Worm (Caenorhabditis elegans): Measurements from ENCODE around the gene C45G9.8.

The C45G9.8 gene

ce11 chrIII:5053541-5053940, at the start of gene C45G9.8:
Gene C45G9.8, minus strand, starts transcription at chrIII:5053641.
- TF ChIP-seq T22C8.4 (GFP tag; IDR thresholded peaks at IDR 0.05) (no peak), klf-2 (GFP tag; conservative IDR thresholded peaks at IDR 0.05) (no peak), tab-1 (GFP tag; IDR thresholded peaks at IDR 0.05) (no peak), med-1 (GFP tag; optimal IDR thresholded peaks at IDR 0.05; ENCODE audit: insufficient read depth) (no peak)

DNA sequence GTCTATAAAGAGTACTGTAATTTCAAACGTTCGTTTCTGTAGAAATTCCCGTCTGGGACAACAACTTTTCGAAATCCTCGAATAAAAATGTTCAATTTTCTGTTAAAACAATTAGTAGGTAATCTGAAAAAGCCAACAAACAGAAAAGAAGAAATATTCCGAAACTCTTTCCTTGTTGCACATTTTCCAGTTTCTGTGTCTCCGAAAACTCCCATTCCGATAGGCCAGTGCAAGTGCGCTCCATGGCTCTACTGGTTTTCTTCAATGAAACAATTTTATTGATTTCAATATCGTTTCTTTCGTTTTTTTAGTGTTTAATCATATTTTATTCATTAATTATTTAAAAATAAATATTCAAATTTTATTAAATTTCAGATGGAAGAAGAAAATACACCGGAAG, 49.2 kb upstream of the C45G9.8 start, which contains the start of gene F54D8.6:
TSS of gene F54D8.6 (plus strand) at position 370 of the 400 bp plus-strand sequence.
- no peak for TF ChIP-seq klf-2 (GFP tag; conservative IDR thresholded peaks at IDR 0.05)
- TF ChIP-seq ztf-29 (GFP tag; IDR thresholded peaks at IDR 0.05), result no peak
- TF ChIP-seq T22C8.4 (GFP tag; IDR thresholded peaks at IDR 0.05), result no peak
- TF ChIP-seq ztf-23 (GFP tag; IDR thresholded peaks at IDR 0.05), result no peak
- no peak for TF ChIP-seq cog-1 (tag; optimal IDR thresholded peaks at IDR 0.05)
- TF ChIP-seq flt-1 (GFP tag; IDR thresholded peaks at IDR 0.05), result no peak

DNA sequence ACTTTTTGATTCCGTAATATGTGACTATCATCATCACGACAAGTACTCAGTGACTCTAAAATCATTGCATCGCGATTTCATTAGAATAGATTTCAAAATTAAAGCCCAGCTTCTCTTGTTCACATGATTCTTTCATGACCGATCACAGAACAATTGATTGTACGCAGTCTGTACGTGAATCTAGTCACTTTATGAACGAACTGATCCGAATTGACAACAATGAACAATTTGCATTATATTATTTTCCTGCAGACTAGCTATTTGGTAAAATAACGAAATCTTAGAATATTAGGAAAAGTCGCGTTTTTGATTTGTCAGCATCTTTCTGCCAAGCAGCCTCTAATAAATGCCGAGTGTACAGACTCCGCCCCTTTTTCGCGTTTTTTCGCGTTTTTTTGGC, 46.1 kb upstream of the C45G9.8 start:
- TF ChIP-seq med-1 (GFP tag; optimal IDR thresholded peaks at IDR 0.05; ENCODE audit: insufficient read depth) (no peak), T22C8.4 (GFP tag; IDR thresholded peaks at IDR 0.05) (no peak), ref-1 (GFP tag; conservative IDR thresholded peaks at IDR 0.05) (no peak), ztf-23 (GFP tag; IDR thresholded peaks at IDR 0.05) (no peak), tab-1 (GFP tag; IDR thresholded peaks at IDR 0.05) (no peak), ztf-29 (GFP tag; IDR thresholded peaks at IDR 0.05) (no peak), cog-1 (tag; optimal IDR thresholded peaks at IDR 0.05) (no peak), flt-1 (GFP tag; IDR thresholded peaks at IDR 0.05) (no peak), klf-2 (GFP tag; conservative IDR thresholded peaks at IDR 0.05) (no peak)

DNA sequence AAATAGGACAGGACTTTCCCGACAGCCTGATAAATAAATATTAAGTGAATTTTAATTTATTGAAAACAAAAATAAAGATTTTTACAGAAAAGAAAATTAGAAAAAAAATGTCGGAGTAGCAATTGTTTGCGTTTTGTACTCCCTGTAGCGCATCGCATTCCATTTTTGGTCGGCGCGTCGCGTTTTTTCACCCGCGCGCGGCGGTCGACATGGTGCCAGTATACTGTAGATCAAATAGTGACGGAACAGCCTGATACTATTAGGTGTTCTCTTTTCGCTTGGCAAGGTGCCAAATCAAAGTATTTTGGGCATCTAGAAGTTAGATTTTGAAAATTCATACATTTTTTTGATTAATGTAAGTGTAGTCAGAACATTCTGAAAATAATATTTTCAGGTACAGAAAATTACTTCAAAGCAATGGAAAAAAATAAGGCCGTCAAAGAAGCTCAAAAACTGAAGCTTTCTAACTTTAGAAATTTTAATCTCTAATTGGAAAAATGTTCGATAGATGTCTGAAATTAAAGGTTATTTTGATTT, 45.4 kb upstream of the C45G9.8 start:
- no peak for TF ChIP-seq cog-1 (tag; optimal IDR thresholded peaks at IDR 0.05)
- TF ChIP-seq med-1 (GFP tag; optimal IDR thresholded peaks at IDR 0.05; ENCODE audit: insufficient read depth), result no peak
- no peak for TF ChIP-seq tab-1 (GFP tag; IDR thresholded peaks at IDR 0.05)
- no peak for TF ChIP-seq flt-1 (GFP tag; IDR thresholded peaks at IDR 0.05)
- TF ChIP-seq T22C8.4 (GFP tag; IDR thresholded peaks at IDR 0.05), result no peak
- no peak for TF ChIP-seq ztf-23 (GFP tag; IDR thresholded peaks at IDR 0.05)
- no peak for TF ChIP-seq klf-2 (GFP tag; conservative IDR thresholded peaks at IDR 0.05)
- no peak for TF ChIP-seq ztf-29 (GFP tag; IDR thresholded peaks at IDR 0.05)
- TF ChIP-seq ref-1 (GFP tag; conservative IDR thresholded peaks at IDR 0.05), result no peak

DNA sequence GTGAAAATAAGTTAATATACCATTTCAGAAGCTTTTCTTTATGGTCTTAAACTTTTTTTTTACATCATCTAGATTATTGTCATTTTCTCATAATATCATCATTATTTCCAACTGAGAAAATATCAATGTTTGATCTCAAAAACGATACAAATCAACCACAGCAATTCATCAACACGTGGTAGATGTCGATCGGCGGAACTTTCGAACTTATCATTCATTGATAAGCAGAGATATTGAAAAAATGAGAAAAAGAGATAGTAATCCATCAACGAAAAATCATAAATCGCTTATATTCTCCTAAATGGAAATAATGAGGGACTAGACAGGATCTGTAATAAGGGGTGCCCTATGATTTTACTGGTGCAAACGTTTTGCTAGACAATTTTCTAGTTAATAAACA, 43.3 kb upstream of the C45G9.8 start:
- TF ChIP-seq ztf-29 (GFP tag; IDR thresholded peaks at IDR 0.05) (no peak), ztf-23 (GFP tag; IDR thresholded peaks at IDR 0.05) (no peak), ref-1 (GFP tag; conservative IDR thresholded peaks at IDR 0.05) (no peak), klf-2 (GFP tag; conservative IDR thresholded peaks at IDR 0.05) (no peak), med-1 (GFP tag; optimal IDR thresholded peaks at IDR 0.05; ENCODE audit: insufficient read depth) (no peak), tab-1 (GFP tag; IDR thresholded peaks at IDR 0.05) (no peak), flt-1 (GFP tag; IDR thresholded peaks at IDR 0.05) (no peak), T22C8.4 (GFP tag; IDR thresholded peaks at IDR 0.05) (no peak)

ce11 chrIII:5094506-5094905, 41.1 kb upstream of the C45G9.8 start, which contains the start of gene F54D8.10:
Gene F54D8.10, plus strand, starts transcription at chrIII:5094806.
- no peak for TF ChIP-seq ztf-23 (GFP tag; IDR thresholded peaks at IDR 0.05)
- no peak for TF ChIP-seq T22C8.4 (GFP tag; IDR thresholded peaks at IDR 0.05)
- no peak for TF ChIP-seq ztf-29 (GFP tag; IDR thresholded peaks at IDR 0.05)
- TF ChIP-seq klf-2 (GFP tag; conservative IDR thresholded peaks at IDR 0.05), result no peak
- TF ChIP-seq tab-1 (GFP tag; IDR thresholded peaks at IDR 0.05), result no peak
- TF ChIP-seq med-1 (GFP tag; optimal IDR thresholded peaks at IDR 0.05; ENCODE audit: insufficient read depth), result no peak
- TF ChIP-seq flt-1 (GFP tag; IDR thresholded peaks at IDR 0.05), result no peak
- no peak for TF ChIP-seq ref-1 (GFP tag; conservative IDR thresholded peaks at IDR 0.05)
- TF ChIP-seq cog-1 (tag; optimal IDR thresholded peaks at IDR 0.05), result no peak

- no peak for TF ChIP-seq cog-1 (tag; optimal IDR thresholded peaks at IDR 0.05)
- TF ChIP-seq ztf-23 (GFP tag; IDR thresholded peaks at IDR 0.05), result no peak
- TF ChIP-seq ztf-29 (GFP tag; IDR thresholded peaks at IDR 0.05), result no peak
These were observed 38.9 kb upstream of the C45G9.8 start for ce11 chrIII:5092345-5092744.

DNA sequence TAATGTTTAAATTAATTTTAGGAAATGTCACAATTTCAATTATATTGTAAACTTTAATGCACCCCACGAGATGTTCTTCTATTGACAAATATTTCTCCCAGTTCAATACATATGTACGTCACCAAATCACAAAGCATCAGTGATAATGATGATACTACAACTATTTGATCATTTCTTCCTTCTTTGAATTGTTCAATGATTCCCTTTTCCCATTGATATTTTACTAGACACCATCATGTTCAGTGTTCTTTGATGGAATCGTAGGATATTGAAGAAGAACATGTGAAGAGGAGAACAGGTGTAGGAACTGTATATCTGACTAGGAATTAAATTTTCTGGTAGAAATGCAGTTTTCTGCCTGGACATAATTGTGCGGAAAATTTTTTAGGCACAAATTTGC, 36.0 kb upstream of the C45G9.8 start:
- TF ChIP-seq ztf-29 (GFP tag; IDR thresholded peaks at IDR 0.05) (no peak), ref-1 (GFP tag; conservative IDR thresholded peaks at IDR 0.05) (no peak), klf-2 (GFP tag; conservative IDR thresholded peaks at IDR 0.05) (no peak), ztf-23 (GFP tag; IDR thresholded peaks at IDR 0.05) (no peak), tab-1 (GFP tag; IDR thresholded peaks at IDR 0.05) (no peak), flt-1 (GFP tag; IDR thresholded peaks at IDR 0.05) (no peak), med-1 (GFP tag; optimal IDR thresholded peaks at IDR 0.05; ENCODE audit: insufficient read depth) (no peak), cog-1 (tag; optimal IDR thresholded peaks at IDR 0.05) (no peak), T22C8.4 (GFP tag; IDR thresholded peaks at IDR 0.05) (no peak)

DNA sequence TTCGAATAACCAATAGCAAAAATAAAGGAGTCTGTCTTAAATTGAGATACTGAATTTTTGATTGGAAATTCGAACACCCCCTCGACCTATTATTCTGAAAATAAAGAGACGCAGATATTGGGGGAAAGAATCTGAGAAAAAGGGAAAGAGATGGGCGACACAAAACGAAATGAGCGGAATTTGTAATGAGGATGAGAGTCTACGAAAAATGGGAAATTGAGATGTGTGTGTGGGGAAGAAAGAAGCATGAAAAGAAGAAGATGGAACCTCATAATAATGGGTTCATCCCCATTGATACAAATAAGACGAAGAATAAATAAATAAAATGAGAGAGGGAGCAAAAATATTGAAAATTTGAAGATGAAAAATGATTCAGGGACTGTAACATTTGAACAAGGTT, 32.1 kb upstream of the C45G9.8 start, which contains the start of gene cah-1:
TSS of gene cah-1 (minus strand) at position 101 of the 400 bp plus-strand sequence.
- TF ChIP-seq ref-1 (GFP tag; conservative IDR thresholded peaks at IDR 0.05) (no peak), ztf-29 (GFP tag; IDR thresholded peaks at IDR 0.05) (no peak), tab-1 (GFP tag; IDR thresholded peaks at IDR 0.05) (no peak), med-1 (GFP tag; optimal IDR thresholded peaks at IDR 0.05; ENCODE audit: insufficient read depth) (no peak), ztf-23 (GFP tag; IDR thresholded peaks at IDR 0.05) (no peak), flt-1 (GFP tag; IDR thresholded peaks at IDR 0.05) (no peak), cog-1 (tag; optimal IDR thresholded peaks at IDR 0.05) (no peak), klf-2 (GFP tag; conservative IDR thresholded peaks at IDR 0.05) (no peak), T22C8.4 (GFP tag; IDR thresholded peaks at IDR 0.05) (no peak)

- TF ChIP-seq klf-2 (GFP tag; conservative IDR thresholded peaks at IDR 0.05), result no peak
- no peak for TF ChIP-seq ref-1 (GFP tag; conservative IDR thresholded peaks at IDR 0.05)
These were observed 29.9 kb upstream of the C45G9.8 start for ce11 chrIII:5083304-5083703.

ce11 chrIII:5081573-5081823, 28.1 kb upstream of the C45G9.8 start, which contains the start of gene cox-6A:
Gene cox-6A, plus strand, starts transcription at chrIII:5081724.
- TF ChIP-seq klf-2 (GFP tag; conservative IDR thresholded peaks at IDR 0.05) (no peak), T22C8.4 (GFP tag; IDR thresholded peaks at IDR 0.05) (no peak), med-1 (GFP tag; optimal IDR thresholded peaks at IDR 0.05; ENCODE audit: insufficient read depth) (no peak), tab-1 (GFP tag; IDR thresholded peaks at IDR 0.05) (no peak), ztf-29 (GFP tag; IDR thresholded peaks at IDR 0.05) (no peak), ref-1 (GFP tag; conservative IDR thresholded peaks at IDR 0.05) (no peak), ztf-23 (GFP tag; IDR thresholded peaks at IDR 0.05) (no peak), cog-1 (tag; optimal IDR thresholded peaks at IDR 0.05) (no peak), flt-1 (GFP tag; IDR thresholded peaks at IDR 0.05) (no peak)

Data from whole organism, midembryonic.